Worm (Caenorhabditis elegans): Measurements from ENCODE around the gene srh-289.

srh-289 gene

DNA sequence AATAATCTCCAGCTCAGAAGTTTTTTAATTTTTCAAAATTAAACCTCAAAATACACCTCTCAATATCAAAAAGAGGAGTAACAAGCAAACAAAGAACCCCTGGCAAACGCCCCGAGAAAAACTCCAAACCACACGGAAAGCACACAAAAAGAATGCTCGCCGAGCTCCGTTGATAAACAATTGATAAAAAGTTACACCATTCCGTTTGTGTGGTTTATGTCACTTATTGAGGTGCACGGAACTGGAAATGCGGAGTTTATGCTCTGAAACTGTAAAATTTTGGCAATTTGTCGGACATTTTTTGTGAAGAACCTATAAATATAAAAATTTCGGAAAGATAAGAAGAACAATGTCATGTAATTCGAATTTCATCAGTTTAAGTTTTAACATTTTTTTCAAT, 41.5 kb downstream of the srh-289 start (continued):
- TF ChIP-seq Y48G9A.11 (GFP tag; IDR thresholded peaks at IDR 0.05) (no peak), ctbp-1 (GFP tag; IDR thresholded peaks at IDR 0.05) (no peak), nhr-11 (tag; optimal IDR thresholded peaks at IDR 0.05) (no peak), ZK546.5 (tag; optimal IDR thresholded peaks at IDR 0.05) (no peak), nhr-111 (GFP tag; optimal IDR thresholded peaks at IDR 0.05) (no peak), nhr-77 (tag; optimal IDR thresholded peaks at IDR 0.05) (peak; percentile 41), duxl-1 (tag; optimal IDR thresholded peaks at IDR 0.05; ENCODE audit: poor library complexity) (no peak), R02D3.7 (tag; optimal IDR thresholded peaks at IDR 0.05) (no peak), unc-130 (GFP tag; optimal IDR thresholded peaks at IDR 0.05) (no peak), arid-1 (GFP tag; conservative IDR thresholded peaks at IDR 0.05) (no peak), tra-1 (GFP tag; IDR thresholded peaks at IDR 0.05) (peak; percentile 48; the same call in 1 of the 2 replicates), daf-8 (GFP tag; IDR thresholded peaks at IDR 0.05) (no peak), ceh-62 (tag; optimal IDR thresholded peaks at IDR 0.05) (no peak), mes-2 (tag; optimal IDR thresholded peaks at IDR 0.05; ENCODE audit: poor library complexity, severe bottlenecking) (no peak), mxl-3 (GFP tag; optimal IDR thresholded peaks at IDR 0.05) (no peak), T26A8.4 (GFP tag; IDR thresholded peaks at IDR 0.05) (no peak), ceh-82 (tag; optimal IDR thresholded peaks at IDR 0.05) (no peak), attf-4 (tag; optimal IDR thresholded peaks at IDR 0.05) (no peak), php-3 (GFP tag; IDR thresholded peaks at IDR 0.05) (0 out of 2 replicates have a peak, but pooled peaks have one; percentile 49), jun-1 (tag; optimal IDR thresholded peaks at IDR 0.05) (no peak), ZK337.2 (GFP tag; IDR thresholded peaks at IDR 0.05) (no peak), lir-3 (tag; optimal IDR thresholded peaks at IDR 0.05) (no peak), F10B5.3 (tag; optimal IDR thresholded peaks at IDR 0.05) (no peak), Y105C5A.15 (GFP tag; IDR thresholded peaks at IDR 0.05) (no peak), ceh-44 (GFP tag; IDR thresholded peaks at IDR 0.05) (no peak), T20F7.1 (GFP tag; optimal IDR thresholded peaks at IDR 0.05) (no peak), pha-4 (GFP tag; IDR thresholded peaks at IDR 0.05) (no peak), pha-4 (tag; optimal IDR thresholded peaks at IDR 0.05) (peak; percentile 62), hlh-11 (tag; optimal IDR thresholded peaks at IDR 0.05) (peak; percentile 66), F49E8.2 (tag; optimal IDR thresholded peaks at IDR 0.05; ENCODE audit: borderline replicate concordance) (no peak), snpc-1.2 (GFP tag; IDR thresholded peaks at IDR 0.05) (no peak), pqm-1 (tag; optimal IDR thresholded peaks at IDR 0.05) (peak; percentile 85), fos-1 (tag; optimal IDR thresholded peaks at IDR 0.05) (no peak), lin-15B (tag; optimal IDR thresholded peaks at IDR 0.05) (no peak), aly-2 (tag; optimal IDR thresholded peaks at IDR 0.05) (no peak), Y5F2A.4 (GFP tag; optimal IDR thresholded peaks at IDR 0.05) (no peak), ceh-28 (tag; optimal IDR thresholded peaks at IDR 0.05) (no peak), unc-39 (tag; optimal IDR thresholded peaks at IDR 0.05) (no peak), set-16 (GFP tag; IDR thresholded peaks at IDR 0.05) (no peak), ztf-7 (tag; optimal IDR thresholded peaks at IDR 0.05) (no peak), zfp-2 (tag; optimal IDR thresholded peaks at IDR 0.05) (no peak), ztf-11 (tag; optimal IDR thresholded peaks at IDR 0.05) (no peak), mdt-29 (GFP tag; IDR thresholded peaks at IDR 0.05) (no peak), nhr-6 (tag; optimal IDR thresholded peaks at IDR 0.05) (no peak), unc-62 (GFP tag; optimal IDR thresholded peaks at IDR 0.05 in 1 of 2) (no peak), unc-62 (tag; optimal IDR thresholded peaks at IDR 0.05) (no peak), ces-1 (GFP tag; optimal IDR thresholded peaks at IDR 0.05) (no peak), nhr-10 (tag; optimal IDR thresholded peaks at IDR 0.05) (no peak), madf-9 (GFP tag; conservative IDR thresholded peaks at IDR 0.05) (no peak), spr-3 (GFP tag; optimal IDR thresholded peaks at IDR 0.05) (no peak), hif-1 (tag; optimal IDR thresholded peaks at IDR 0.05) (no peak), daf-19 (GFP tag; conservative IDR thresholded peaks at IDR 0.05) (no peak), nhr-76 (tag; optimal IDR thresholded peaks at IDR 0.05) (no peak)

All from whole organism, L4 larva.